Fruit fly (Drosophila melanogaster): ENCODE results near the gene CG6974.

- no peak for TF ChIP-seq Hr78 (GFP tag; optimal IDR thresholded peaks at IDR 0.05)
- TF ChIP-seq usp (GFP tag; optimal IDR thresholded peaks at IDR 0.05) = no peak
- no peak for TF ChIP-seq Abd-B (GFP tag; optimal IDR thresholded peaks at IDR 0.05)
- no peak for TF ChIP-seq HLH106 (tag; optimal IDR thresholded peaks at IDR 0.05)
- TF ChIP-seq Jra (GFP tag; optimal IDR thresholded peaks at IDR 0.05) = no peak
- TF ChIP-seq Sp1 (GFP tag; optimal IDR thresholded peaks at IDR 0.05) = no peak
- no peak for TF ChIP-seq sage (GFP tag; optimal IDR thresholded peaks at IDR 0.05)
- no peak for TF ChIP-seq foxo (GFP tag; optimal IDR thresholded peaks at IDR 0.05)
- no peak for TF ChIP-seq pan (optimal IDR thresholded peaks at IDR 0.05)
- TF ChIP-seq tai (GFP tag; optimal IDR thresholded peaks at IDR 0.05) = no peak
- TF ChIP-seq fru (GFP tag; optimal IDR thresholded peaks at IDR 0.05) = no peak
- TF ChIP-seq ey (GFP tag; optimal IDR thresholded peaks at IDR 0.05) = no peak
- peak; percentile 39 for TF ChIP-seq psq (GFP tag; optimal IDR thresholded peaks at IDR 0.05)
- no peak for TF ChIP-seq Hr83 (GFP tag; optimal IDR thresholded peaks at IDR 0.05; ENCODE audit: poor library complexity, severe bottlenecking)
These were observed 15.8 kb upstream of the CG6974 start for dm6 chr3R:15094929-15095236.
